Worm (Caenorhabditis elegans): ENCODE data around the gene pat-2.
A peak's percentile ranks its signal among the peaks of the same experiment; 100 is the strongest.

Gene pat-2

DNA sequence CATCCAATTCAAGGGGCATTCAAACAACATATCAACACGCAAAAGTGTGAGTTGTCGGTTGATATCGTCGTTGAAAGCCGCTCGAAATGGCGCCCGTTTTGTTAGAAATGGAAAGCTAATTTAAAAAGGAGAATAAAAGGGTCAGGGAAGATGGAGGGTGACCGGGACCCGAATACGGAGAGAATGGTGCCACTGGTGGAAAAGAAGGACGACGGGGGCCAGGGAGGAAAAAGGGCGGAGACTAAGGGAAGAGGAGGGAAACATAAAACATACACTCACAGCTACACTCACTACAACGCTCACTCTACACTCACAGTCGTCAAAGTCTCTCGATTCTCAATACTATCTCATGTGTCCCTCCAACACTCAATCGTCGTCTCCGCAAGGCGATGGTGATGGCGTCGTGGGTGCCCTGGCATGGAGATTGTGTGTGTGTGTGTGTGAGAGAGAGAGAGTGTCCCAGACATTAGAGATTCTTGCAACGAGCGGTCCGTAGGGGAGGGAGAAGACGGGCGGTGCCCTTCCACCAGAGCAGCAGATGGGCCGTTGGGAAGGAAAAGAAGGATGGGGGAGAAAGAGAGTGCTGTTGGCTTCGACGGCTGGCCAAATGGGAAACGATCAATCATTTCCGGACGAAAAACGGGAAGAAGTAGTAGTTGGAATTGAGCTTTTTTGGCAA is 55.4 kb downstream of the pat-2 start (continued):
- TF ChIP-seq lin-13 (GFP tag; optimal IDR thresholded peaks at IDR 0.05) (peak; percentile 43), F44E2.7 (GFP tag; IDR thresholded peaks at IDR 0.05) (no peak), unc-62 (GFP tag; optimal IDR thresholded peaks at IDR 0.05 in 1 of 2) (peak in 1 of 2 experiments; percentile 80), unc-62 (tag; optimal IDR thresholded peaks at IDR 0.05) (peak; percentile 9), egl-43 (GFP tag; IDR thresholded peaks at IDR 0.05) (no peak), D1046.2 (GFP tag; IDR thresholded peaks at IDR 0.05) (no peak), nhr-48 (tag; optimal IDR thresholded peaks at IDR 0.05) (peak; percentile 36), T20F7.1 (GFP tag; optimal IDR thresholded peaks at IDR 0.05) (no peak), mes-2 (tag; optimal IDR thresholded peaks at IDR 0.05; ENCODE audit: poor library complexity, severe bottlenecking) (peak; percentile 60), daf-12 (tag; optimal IDR thresholded peaks at IDR 0.05) (no peak), mep-1 (tag; optimal IDR thresholded peaks at IDR 0.05) (peak; percentile 93), Y105C5A.15 (GFP tag; IDR thresholded peaks at IDR 0.05) (no peak), zfp-2 (tag; optimal IDR thresholded peaks at IDR 0.05) (peak; percentile 31), ceh-62 (tag; optimal IDR thresholded peaks at IDR 0.05) (no peak), dmd-8 (GFP tag; IDR thresholded peaks at IDR 0.05) (no peak), nhr-11 (tag; optimal IDR thresholded peaks at IDR 0.05) (peak; percentile 87), nhr-77 (tag; optimal IDR thresholded peaks at IDR 0.05) (no peak), lin-39 (tag; optimal IDR thresholded peaks at IDR 0.05) (no peak), vab-7 (GFP tag; IDR thresholded peaks at IDR 0.05) (peak; percentile 37; the same call in 1 of the 2 replicates), jun-1 (tag; optimal IDR thresholded peaks at IDR 0.05) (no peak), aha-1 (tag) (peak; percentile 98), F37D6.2 (tag; optimal IDR thresholded peaks at IDR 0.05) (peak; percentile 81), pha-4 (GFP tag; IDR thresholded peaks at IDR 0.05) (no peak), pha-4 (tag; optimal IDR thresholded peaks at IDR 0.05) (no peak), aly-2 (tag; optimal IDR thresholded peaks at IDR 0.05) (no peak), ceh-32 (tag; optimal IDR thresholded peaks at IDR 0.05; ENCODE audit: poor library complexity) (no peak), F10B5.3 (tag; optimal IDR thresholded peaks at IDR 0.05) (peak; percentile 21), rbr-2 (tag; optimal IDR thresholded peaks at IDR 0.05) (peak; percentile 87), snpc-1.2 (GFP tag; IDR thresholded peaks at IDR 0.05) (no peak), lin-29 (GFP tag; IDR thresholded peaks at IDR 0.05) (no peak), ama-1 (optimal IDR thresholded peaks at IDR 0.05) (peak; percentile 94), daf-8 (GFP tag; IDR thresholded peaks at IDR 0.05) (no peak)

Data from whole organism, L4 larva.